Fruit fly (Drosophila melanogaster) whole organism, wandering third instar larva: Measurements from ENCODE around the gene CG7289.

Experiments used
- Hnf4 ChIP-seq: fragments of 200-800 bp; sonication (Bioruptor generic); optimal IDR thresholded peaks from 2 replicates; lab custom pipeline; 2016; ENCODE audit warnings: missing biosample characterization, mild to moderate bottlenecking, missing genetic modification characterization
- dmrt93B ChIP-seq: fragments of 200-800 bp; sonication (Bioruptor generic); optimal IDR thresholded peaks from 2 replicates; lab custom pipeline; 2018; ENCODE audit warnings: missing biosample characterization, mild to moderate bottlenecking, missing genetic modification characterization
- h ChIP-seq: fragments of 200-800 bp; sonication (Bioruptor generic); optimal IDR thresholded peaks from 3 replicates; lab custom pipeline; 2016; ENCODE audit warnings: missing biosample characterization, mild to moderate bottlenecking, missing genetic modification characterization
- jim ChIP-seq: fragments of 175-275, 200-325 bp; sonication (Bioruptor generic); optimal IDR thresholded peaks from 2 replicates; lab custom pipeline; 2016; ENCODE audit warnings: missing biosample characterization, mild to moderate bottlenecking, missing genetic modification characterization
- pan ChIP-seq: fragments of >200 bp; optimal IDR thresholded peaks from 2 replicates; lab custom pipeline; 2017
- psq ChIP-seq: fragments of 200-800 bp; sonication (Bioruptor generic); optimal IDR thresholded peaks from 3 replicates; lab custom pipeline; 2017; ENCODE audit warnings: missing biosample characterization, mild to moderate bottlenecking, missing genetic modification characterization, moderate library complexity
- sv ChIP-seq: fragments of 200-800 bp; sonication (Bioruptor generic); optimal IDR thresholded peaks from 3 replicates; lab custom pipeline; 2016; ENCODE audit warnings: missing biosample characterization, missing genetic modification characterization
- tai ChIP-seq: sonication (Bioruptor generic); optimal IDR thresholded peaks from 2 replicates; lab custom pipeline; 2016; ENCODE audit warnings: missing biosample characterization, missing genetic modification characterization

dm6 chr2L:1961932-1962496 lies 20.0 kb upstream of the CG7289 start:
- TF ChIP-seq h (GFP tag; lab: Kevin White, UChicago) (no peak), pan (lab: Kevin White, UChicago) (no peak), Hnf4 (GFP tag; lab: Kevin White, UChicago) (no peak), jim (GFP tag; lab: Kevin White, UChicago) (no peak), psq (GFP tag; lab: Kevin White, UChicago) (no peak), dmrt93B (GFP tag; lab: Kevin White, UChicago) (no peak), tai (GFP tag; lab: Kevin White, UChicago) (no peak), sv (GFP tag; lab: Kevin White, UChicago) (no peak)
